Worm (Caenorhabditis elegans) whole organism, early embryonic: Measurements from ENCODE around the gene abl-1.

ENCODE experiments used
- B0310.2 ChIP-seq: sonication (generic microtip); optimal IDR thresholded peaks from 2 replicates; lab custom pipeline; 2016; ENCODE audit warnings: mild to moderate bottlenecking, missing genetic modification characterization, missing compliant biosample characterization
- F13C5.2 ChIP-seq: sonication (generic microtip); optimal IDR thresholded peaks from 2 replicates; lab custom pipeline; 2017; ENCODE audit warnings: mild to moderate bottlenecking, missing genetic modification characterization, inconsistent platforms, missing compliant biosample characterization
- aly-1 ChIP-seq: sonication (generic microtip); optimal IDR thresholded peaks from 2 replicates; lab custom pipeline; 2016; ENCODE audit warnings: missing genetic modification characterization, missing compliant biosample characterization
- ama-1 ChIP-seq: fragments of 150-350 bp; optimal IDR thresholded peaks from 2 replicates; lab custom pipeline; 2014
- ceh-13 ChIP-seq: fragments of 200-800 bp; sonication (Bioruptor generic); optimal IDR thresholded peaks from 2 replicates; lab custom pipeline; 2018; ENCODE audit warnings: mild to moderate bottlenecking, missing genetic modification characterization, missing compliant biosample characterization
- ceh-36 ChIP-seq: sonication (generic microtip); optimal IDR thresholded peaks from 2 replicates; lab custom pipeline; 2016; ENCODE audit warnings: missing genetic modification characterization, inconsistent platforms, missing compliant biosample characterization
- ets-7 ChIP-seq: sonication (generic microtip); optimal IDR thresholded peaks from 2 replicates; lab custom pipeline; 2016; ENCODE audit warnings: missing genotype, missing genetic modification characterization, missing compliant biosample characterization
- flt-1 ChIP-seq: fragments of 200-800 bp; sonication (Bioruptor generic); IDR thresholded peaks from 2 replicates; pipeline ENCODE4 v1.3.6; 2022; ENCODE audit warnings: missing genetic modification characterization, missing compliant biosample characterization
- hmbx-1 ChIP-seq: sonication (generic microtip); optimal IDR thresholded peaks from 2 replicates; lab custom pipeline; 2016; ENCODE audit warnings: mild to moderate bottlenecking, missing genetic modification characterization, missing compliant biosample characterization
- hmg-4 ChIP-seq: fragments of 200-800 bp; sonication (Bioruptor generic); optimal IDR thresholded peaks from 2 replicates; lab custom pipeline; 2018; ENCODE audit warnings: mild to moderate bottlenecking, missing genetic modification characterization, missing compliant biosample characterization
- hnd-1 ChIP-seq: sonication (generic microtip); optimal IDR thresholded peaks from 2 replicates; lab custom pipeline; 2016; ENCODE audit warnings: missing genetic modification characterization, missing compliant biosample characterization
- pes-1 ChIP-seq: fragments of 200-800 bp; sonication (Bioruptor generic); IDR thresholded peaks from 2 replicates; pipeline ENCODE4 v1.3.6; 2022; ENCODE audit warnings: missing genetic modification reagents, missing genetic modification characterization, missing compliant biosample characterization
- scrt-1 ChIP-seq: fragments of 200-800 bp; sonication (Bioruptor generic); IDR thresholded peaks from 2 replicates; pipeline ENCODE4 v1.3.6; 2022; ENCODE audit warnings: missing genetic modification characterization, missing compliant biosample characterization
- sea-1 ChIP-seq: fragments of 200-800 bp; sonication (Bioruptor generic); conservative IDR thresholded peaks from 2 replicates; pipeline ENCODE4 v1.3.6; 2022; ENCODE audit warnings: missing genetic modification characterization, missing compliant biosample characterization
- tbx-11 ChIP-seq: fragments of 200-800 bp; sonication (Bioruptor generic); IDR thresholded peaks from 2 replicates; pipeline ENCODE4 v1.3.6; 2022; ENCODE audit warnings: missing genetic modification characterization, missing compliant biosample characterization
- tbx-37 ChIP-seq: fragments of 200-800 bp; sonication (Bioruptor generic); conservative IDR thresholded peaks from 2 replicates; pipeline ENCODE4 v1.3.6; 2022; ENCODE audit warnings: missing genetic modification reagents, missing genetic modification characterization, missing compliant biosample characterization
- tra-4 ChIP-seq: sonication (generic microtip); optimal IDR thresholded peaks from 2 replicates; lab custom pipeline; 2017; ENCODE audit warnings: missing genetic modification characterization, missing compliant biosample characterization

abl-1 gene

ce11 chrX:10624157-10624623 lies at the start of gene abl-1:
Gene abl-1 (minus strand): TSS chrX:10624207.
- no peak for TF ChIP-seq tbx-37 (GFP tag; lab: Robert Waterston, UW)
- TF ChIP-seq B0310.2 (tag; lab: Kevin White, UChicago), result no peak
- no peak for TF ChIP-seq hmg-4 (GFP tag; lab: Kevin White, UChicago)
- TF ChIP-seq F13C5.2 (tag; lab: Kevin White, UChicago), result peak; percentile 15

- TF ChIP-seq flt-1 (GFP tag; lab: Robert Waterston, UW) (no peak), tra-4 (no peak), tbx-11 (GFP tag; lab: Robert Waterston, UW) (no peak), ama-1 (lab: Kevin White, UChicago) (no peak), ceh-36 (tag; lab: Kevin White, UChicago) (no peak), hmbx-1 (tag; lab: Kevin White, UChicago) (no peak), sea-1 (GFP tag; lab: Robert Waterston, UW) (no peak), scrt-1 (GFP tag; lab: Robert Waterston, UW) (no peak), tbx-37 (GFP tag; lab: Robert Waterston, UW) (no peak), hmg-4 (GFP tag; lab: Kevin White, UChicago) (no peak)
These were observed 46.2 kb upstream of the abl-1 start for ce11 chrX:10670198-10670597.

- TF ChIP-seq scrt-1 (GFP tag; lab: Robert Waterston, UW) (no peak), pes-1 (no peak), tra-4 (no peak), hmbx-1 (tag; lab: Kevin White, UChicago) (no peak), flt-1 (GFP tag; lab: Robert Waterston, UW) (no peak)
These were observed 43.7 kb upstream of the abl-1 start for ce11 chrX:10667424-10668291.

ce11 chrX:10666871-10667270 lies 42.9 kb upstream of the abl-1 start:
- no peak for TF ChIP-seq tbx-11 (GFP tag; lab: Robert Waterston, UW)
- TF ChIP-seq tbx-37 (GFP tag; lab: Robert Waterston, UW), result no peak
- no peak for TF ChIP-seq hmg-4 (GFP tag; lab: Kevin White, UChicago)
- no peak for TF ChIP-seq sea-1 (GFP tag; lab: Robert Waterston, UW)
- TF ChIP-seq ets-7 (tag; lab: Kevin White, UChicago), result no peak
- TF ChIP-seq scrt-1 (GFP tag; lab: Robert Waterston, UW), result no peak
- no peak for TF ChIP-seq hnd-1
- TF ChIP-seq pes-1, result no peak
- TF ChIP-seq F13C5.2 (tag; lab: Kevin White, UChicago), result no peak
- no peak for TF ChIP-seq ceh-13 (GFP tag; lab: Kevin White, UChicago)
- TF ChIP-seq aly-1 (tag; lab: Kevin White, UChicago), result no peak

- TF ChIP-seq tbx-37 (GFP tag; lab: Robert Waterston, UW), result no peak
- TF ChIP-seq B0310.2 (tag; lab: Kevin White, UChicago), result no peak
- no peak for TF ChIP-seq flt-1 (GFP tag; lab: Robert Waterston, UW)
- TF ChIP-seq pes-1, result no peak
- no peak for TF ChIP-seq tra-4
- TF ChIP-seq aly-1 (tag; lab: Kevin White, UChicago), result no peak
- no peak for TF ChIP-seq hmbx-1 (tag; lab: Kevin White, UChicago)
- TF ChIP-seq ets-7 (tag; lab: Kevin White, UChicago), result no peak
- no peak for TF ChIP-seq hmg-4 (GFP tag; lab: Kevin White, UChicago)
- TF ChIP-seq ama-1 (lab: Kevin White, UChicago), result no peak
- TF ChIP-seq ceh-13 (GFP tag; lab: Kevin White, UChicago), result no peak
- no peak for TF ChIP-seq F13C5.2 (tag; lab: Kevin White, UChicago)
- TF ChIP-seq ceh-36 (tag; lab: Kevin White, UChicago), result no peak
- TF ChIP-seq hnd-1, result no peak
- no peak for TF ChIP-seq scrt-1 (GFP tag; lab: Robert Waterston, UW)
- TF ChIP-seq sea-1 (GFP tag; lab: Robert Waterston, UW), result no peak
- no peak for TF ChIP-seq tbx-11 (GFP tag; lab: Robert Waterston, UW)
These were observed 40.8 kb upstream of the abl-1 start for ce11 chrX:10664759-10665158.

ce11 chrX:10659508-10659907 lies 35.5 kb upstream of the abl-1 start:
- TF ChIP-seq hmg-4 (GFP tag; lab: Kevin White, UChicago), result no peak
- no peak for TF ChIP-seq tbx-11 (GFP tag; lab: Robert Waterston, UW)
- no peak for TF ChIP-seq ceh-13 (GFP tag; lab: Kevin White, UChicago)
- no peak for TF ChIP-seq pes-1
- TF ChIP-seq flt-1 (GFP tag; lab: Robert Waterston, UW), result no peak
- TF ChIP-seq tbx-37 (GFP tag; lab: Robert Waterston, UW), result no peak
- TF ChIP-seq B0310.2 (tag; lab: Kevin White, UChicago), result no peak
- TF ChIP-seq aly-1 (tag; lab: Kevin White, UChicago), result no peak
- TF ChIP-seq hmbx-1 (tag; lab: Kevin White, UChicago), result no peak
- no peak for TF ChIP-seq hnd-1
- no peak for TF ChIP-seq ceh-36 (tag; lab: Kevin White, UChicago)
- TF ChIP-seq ama-1 (lab: Kevin White, UChicago), result no peak
- no peak for TF ChIP-seq F13C5.2 (tag; lab: Kevin White, UChicago)
- TF ChIP-seq sea-1 (GFP tag; lab: Robert Waterston, UW), result no peak

ce11 chrX:10656604-10657003 lies 32.6 kb upstream of the abl-1 start:
- TF ChIP-seq F13C5.2 (tag; lab: Kevin White, UChicago) (no peak), pes-1 (no peak), ama-1 (lab: Kevin White, UChicago) (no peak), tbx-37 (GFP tag; lab: Robert Waterston, UW) (no peak), ets-7 (tag; lab: Kevin White, UChicago) (no peak), hmg-4 (GFP tag; lab: Kevin White, UChicago) (no peak), ceh-36 (tag; lab: Kevin White, UChicago) (no peak)
